Worm (Caenorhabditis elegans): Measurements from ENCODE around the gene allo-1.

allo-1 gene

ce11 chrIV:10697022-10697979, at the start of gene allo-1 (continued):
- no peak for TF ChIP-seq ceh-44 (GFP tag; IDR thresholded peaks at IDR 0.05)
- peak; percentile 31 for TF ChIP-seq ama-1 (optimal IDR thresholded peaks at IDR 0.05)
- no peak for TF ChIP-seq spr-3 (GFP tag; optimal IDR thresholded peaks at IDR 0.05)
- TF ChIP-seq egl-27 (tag; optimal IDR thresholded peaks at IDR 0.05), result no peak
- no peak for TF ChIP-seq ceh-62 (tag; optimal IDR thresholded peaks at IDR 0.05)
- TF ChIP-seq pha-4 (GFP tag; IDR thresholded peaks at IDR 0.05), result 0 out of 2 replicates have a peak, but pooled peaks have one; percentile 47
- TF ChIP-seq pha-4 (tag; optimal IDR thresholded peaks at IDR 0.05), result no peak
- no peak for TF ChIP-seq lim-7 (GFP tag; IDR thresholded peaks at IDR 0.05)

- TF ChIP-seq R02D3.7 (tag; optimal IDR thresholded peaks at IDR 0.05), result no peak
- no peak for TF ChIP-seq ama-1 (optimal IDR thresholded peaks at IDR 0.05)
- TF ChIP-seq unc-130 (GFP tag; optimal IDR thresholded peaks at IDR 0.05), result no peak
These were observed 48.5 kb upstream of the allo-1 start for ce11 chrIV:10745332-10745731.

ce11 chrIV:10744475-10744874, 47.6 kb upstream of the allo-1 start, which contains the start of gene T25B9.3:
Gene T25B9.3, plus strand, starts transcription at chrIV:10744775.
- TF ChIP-seq nhr-111 (GFP tag; optimal IDR thresholded peaks at IDR 0.05), result no peak
- TF ChIP-seq lin-38 (GFP tag; IDR thresholded peaks at IDR 0.05), result no peak
- TF ChIP-seq lsy-2 (tag; optimal IDR thresholded peaks at IDR 0.05), result no peak
- no peak for TF ChIP-seq daf-16 (GFP tag; optimal IDR thresholded peaks at IDR 0.05)
- no peak for TF ChIP-seq daf-16 (tag; optimal IDR thresholded peaks at IDR 0.05)
- no peak for TF ChIP-seq php-3 (GFP tag; IDR thresholded peaks at IDR 0.05)
- TF ChIP-seq hlh-30 (tag; optimal IDR thresholded peaks at IDR 0.05; ENCODE audit: insufficient read depth), result no peak
- TF ChIP-seq ceh-20 (GFP tag; IDR thresholded peaks at IDR 0.05), result no peak
- TF ChIP-seq aly-2 (tag; optimal IDR thresholded peaks at IDR 0.05), result no peak
- TF ChIP-seq F49E8.2 (tag; optimal IDR thresholded peaks at IDR 0.05; ENCODE audit: borderline replicate concordance), result no peak
- TF ChIP-seq dpl-1 (GFP tag; optimal IDR thresholded peaks at IDR 0.05), result no peak
- no peak for TF ChIP-seq pha-4 (GFP tag; IDR thresholded peaks at IDR 0.05)
- TF ChIP-seq pha-4 (tag; optimal IDR thresholded peaks at IDR 0.05), result no peak
- no peak for TF ChIP-seq nhr-42 (GFP tag; IDR thresholded peaks at IDR 0.05)
- no peak for TF ChIP-seq aha-1 (tag)

ce11 chrIV:10738328-10738727, 41.5 kb upstream of the allo-1 start, which contains the start of gene ssp-34:
Gene ssp-34, minus strand, starts transcription at chrIV:10738602.
- TF ChIP-seq unc-62 (GFP tag; optimal IDR thresholded peaks at IDR 0.05 in 1 of 2) (peak in 1 of 2 experiments; percentile 91), unc-62 (tag; optimal IDR thresholded peaks at IDR 0.05) (no peak), ZK546.5 (tag; optimal IDR thresholded peaks at IDR 0.05) (no peak), dmd-9 (GFP tag; IDR thresholded peaks at IDR 0.05) (no peak), F26F4.8 (GFP tag; conservative IDR thresholded peaks at IDR 0.05) (no peak)

- no peak for TF ChIP-seq dmd-9 (GFP tag; IDR thresholded peaks at IDR 0.05)
- TF ChIP-seq hlh-11 (tag; optimal IDR thresholded peaks at IDR 0.05), result no peak
- TF ChIP-seq tra-1 (GFP tag; IDR thresholded peaks at IDR 0.05), result no peak
- TF ChIP-seq daf-8 (GFP tag; IDR thresholded peaks at IDR 0.05), result no peak
These were observed 40.2 kb upstream of the allo-1 start, which contains the start of gene grl-21 for ce11 chrIV:10737011-10737553. Gene grl-21, plus strand, starts transcription at chrIV:10737474.
